Fruit fly (Drosophila melanogaster): Measurements from ENCODE around the gene CASK.

Gene CASK

dm6 chr3R:21827453-21828039, 5.1 kb upstream of the CASK start:
- TF ChIP-seq zf30C (GFP tag; optimal IDR thresholded peaks at IDR 0.05) (peak; percentile 65), Ets65A (GFP tag) (peak; percentile 11), Ptx1 (GFP tag; IDR thresholded peaks at IDR 0.05) (0 out of 2 replicates have a peak, but pooled peaks have one; percentile 21), Ssrp (tag; optimal IDR thresholded peaks at IDR 0.05) (peak; percentile 2), lola (GFP tag; optimal IDR thresholded peaks at IDR 0.05) (peak in 1 of 3 experiments; percentile 3), CG34376 (GFP tag; optimal IDR thresholded peaks at IDR 0.05) (no peak), toy (GFP tag; IDR thresholded peaks at IDR 0.05) (no peak), prd (optimal IDR thresholded peaks at IDR 0.05) (no peak), prd (GFP tag; IDR thresholded peaks at IDR 0.05) (no peak), Hmr (GFP tag; optimal IDR thresholded peaks at IDR 0.05) (no peak), wdn (GFP tag; IDR thresholded peaks at IDR 0.05) (no peak), pros (GFP tag; optimal IDR thresholded peaks at IDR 0.05) (peak; percentile 43), CG34422 (GFP tag; IDR thresholded peaks at IDR 0.05) (0 out of 3 replicates have a peak, but pooled peaks have one; percentile 23), otp (GFP tag; IDR thresholded peaks at IDR 0.05) (0 out of 3 replicates have a peak, but pooled peaks have one; percentile 11), row (GFP tag; IDR thresholded peaks at IDR 0.05) (peak; percentile 54; the same call in 2 of the 3 replicates), nmo (GFP tag; optimal IDR thresholded peaks at IDR 0.05) (peak; percentile 30), crol (GFP tag; IDR thresholded peaks at IDR 0.05) (peak; percentile 87; the same call in 1 of the 2 replicates), CG18262 (tag; optimal IDR thresholded peaks at IDR 0.05) (peak; percentile 7), CG9727 (GFP tag; optimal IDR thresholded peaks at IDR 0.05) (no peak), bsh (GFP tag; optimal IDR thresholded peaks at IDR 0.05) (peak in 1 of 2 experiments; percentile 45), Drgx (GFP tag; IDR thresholded peaks at IDR 0.05) (peak; percentile 34; the same call in 1 of the 2 replicates), CG32532 (GFP tag; IDR thresholded peaks at IDR 0.05) (no peak), HLH4C (GFP tag; IDR thresholded peaks at IDR 0.05; ENCODE audit: partially characterized antibody) (peak; percentile 38; the same call in 2 of the 3 replicates), CG10959 (GFP tag; IDR thresholded peaks at IDR 0.05) (no peak), CG12391 (tag; optimal IDR thresholded peaks at IDR 0.05) (peak; percentile 15), CG6254 (GFP tag; optimal IDR thresholded peaks at IDR 0.05) (no peak), CG2199 (GFP tag; IDR thresholded peaks at IDR 0.05) (peak; percentile 49; the same call in 2 of the 3 replicates), HLHmδ (GFP tag; optimal IDR thresholded peaks at IDR 0.05) (peak; percentile 36), CG2129 (GFP tag; IDR thresholded peaks at IDR 0.05; ENCODE audit: partially characterized antibody) (no peak), esg (GFP tag; conservative IDR thresholded peaks at IDR 0.05) (0 out of 2 replicates have a peak, but pooled peaks have one; percentile 9), CG2712 (tag; optimal IDR thresholded peaks at IDR 0.05) (peak; percentile 34), zfh1 (GFP tag; IDR thresholded peaks at IDR 0.05) (0 out of 3 replicates have a peak, but pooled peaks have one; percentile 21), Sox102F (GFP tag; optimal IDR thresholded peaks at IDR 0.05) (peak; percentile 25), ranshi (GFP tag; IDR thresholded peaks at IDR 0.05) (0 out of 2 replicates have a peak, but pooled peaks have one; percentile 21), Dbx (GFP tag; IDR thresholded peaks at IDR 0.05) (no peak), sens (GFP tag) (peak; percentile 2), gem (tag; optimal IDR thresholded peaks at IDR 0.05) (peak; percentile 11), Tbp (GFP tag; optimal IDR thresholded peaks at IDR 0.05) (no peak), phol (tag; optimal IDR thresholded peaks at IDR 0.05) (peak; percentile 20), kah (GFP tag; optimal IDR thresholded peaks at IDR 0.05) (peak; percentile 59), Poxn (GFP tag; IDR thresholded peaks at IDR 0.05) (no peak), dmrt11E (tag; optimal IDR thresholded peaks at IDR 0.05) (peak; percentile 9), CG14860 (GFP tag; IDR thresholded peaks at IDR 0.05; ENCODE audit: partially characterized antibody) (0 out of 3 replicates have a peak, but pooled peaks have one; percentile 16)
